Fruit fly (Drosophila melanogaster) whole organism, embryonic: ENCODE data around the gene Egfrap.

Source experiments
- Ada2b ChIP-seq: fragments of 200-800 bp; sonication (Bioruptor generic); IDR thresholded peaks from 2 replicates; pipeline ENCODE4 v1.3.6; 2022; ENCODE audit warnings: missing biosample characterization, missing genetic modification characterization
- Atf6 ChIP-seq: fragments of 200-800 bp; sonication (Bioruptor generic); IDR thresholded peaks from 2 replicates; pipeline ENCODE4 v1.3.6; 2022; ENCODE audit warnings: missing biosample characterization, missing genetic modification characterization
- CG11723 ChIP-seq: fragments of 200-800 bp; sonication (Bioruptor generic); optimal IDR thresholded peaks from 2 replicates; lab custom pipeline; 2017; ENCODE audit warnings: missing biosample characterization, mild to moderate bottlenecking, missing genetic modification characterization
- CG12104 ChIP-seq: fragments of 200-800 bp; sonication (Bioruptor generic); optimal IDR thresholded peaks from 3 replicates; lab custom pipeline; 2016; ENCODE audit warnings: missing biosample characterization, missing genetic modification characterization
- CG12391 ChIP-seq: fragments of 200-800 bp; sonication (Bioruptor generic); optimal IDR thresholded peaks from 3 replicates; lab custom pipeline; 2018; ENCODE audit warnings: missing biosample characterization, mild to moderate bottlenecking, missing genetic modification characterization, moderate library complexity
- CG12659 ChIP-seq: fragments of 200-800 bp; sonication (Bioruptor generic); optimal IDR thresholded peaks from 3 replicates; lab custom pipeline; 2017; ENCODE audit warnings: mild to moderate bottlenecking, missing biosample characterization, missing genetic modification reagents, missing genetic modification characterization
- CG13624 ChIP-seq: fragments of 200-800 bp; sonication (Bioruptor generic); optimal IDR thresholded peaks from 2 replicates; lab custom pipeline; 2016; ENCODE audit warnings: missing biosample characterization, missing genetic modification characterization
- CG14860 ChIP-seq: fragments of 200-800 bp; sonication (Bioruptor generic); IDR thresholded peaks from 3 replicates; pipeline ENCODE4 v1.3.6; 2022; ENCODE audit warnings: missing biosample characterization, missing genetic modification characterization; ENCODE audit not compliant: partially characterized antibody
- CG15696 ChIP-seq: fragments of 200-800 bp; sonication (Bioruptor generic); optimal IDR thresholded peaks from 2 replicates; lab custom pipeline; 2019; ENCODE audit warnings: missing biosample characterization, mild to moderate bottlenecking, missing genetic modification characterization, moderate library complexity
- CG17568 ChIP-seq: fragments of 200-800 bp; sonication (Bioruptor generic); optimal IDR thresholded peaks from 2 replicates; lab custom pipeline; 2018; ENCODE audit warnings: missing biosample characterization, mild to moderate bottlenecking, missing genetic modification characterization, moderate library complexity
- CG2199 ChIP-seq: fragments of 200-800 bp; sonication (Bioruptor generic); IDR thresholded peaks from 3 replicates; pipeline ENCODE4 v1.3.6; 2022; ENCODE audit warnings: missing biosample characterization, missing genetic modification characterization
- CG2678 ChIP-seq: fragments of 200-800 bp; sonication (Bioruptor generic); optimal IDR thresholded peaks from 3 replicates; lab custom pipeline; 2019; ENCODE audit warnings: missing biosample characterization, mild to moderate bottlenecking, missing genetic modification characterization, moderate library complexity
- CG3065 ChIP-seq: fragments of 200-800 bp; sonication (Bioruptor generic); optimal IDR thresholded peaks from 2 replicates; lab custom pipeline; 2016; ENCODE audit warnings: missing biosample characterization, missing genetic modification characterization
- CG31388 ChIP-seq: fragments of 200-800 bp; sonication (Bioruptor generic); optimal IDR thresholded peaks from 2 replicates; lab custom pipeline; 2016; ENCODE audit warnings: missing biosample characterization, missing genetic modification characterization
- CG33213 ChIP-seq: fragments of 200-800 bp; sonication (Bioruptor generic); optimal IDR thresholded peaks from 3 replicates; lab custom pipeline; 2016; ENCODE audit warnings: missing biosample characterization, missing genetic modification characterization
- CG4328 ChIP-seq: fragments of 200-800 bp; sonication (Bioruptor generic); optimal IDR thresholded peaks from 3 replicates; lab custom pipeline; 2017; ENCODE audit warnings: missing biosample characterization, missing genetic modification reagents, missing genetic modification characterization
- CG4617 ChIP-seq: fragments of 200-800 bp; sonication (Bioruptor generic); optimal IDR thresholded peaks from 3 replicates; lab custom pipeline; 2016; ENCODE audit warnings: missing biosample characterization, missing genetic modification characterization, borderline replicate concordance
- CG4707 ChIP-seq: fragments of 200-800 bp; sonication (Bioruptor generic); optimal IDR thresholded peaks from 2 replicates; lab custom pipeline; 2018; ENCODE audit warnings: missing biosample characterization, mild to moderate bottlenecking, missing genetic modification characterization, moderate library complexity
- CG5953 ChIP-seq: fragments of 200-800 bp; sonication (Bioruptor generic); IDR thresholded peaks from 2 replicates; pipeline ENCODE4 v1.3.6; 2022; ENCODE audit warnings: missing biosample characterization, missing genetic modification characterization
- CG6254 ChIP-seq: fragments of 200-800 bp; sonication (Bioruptor generic); optimal IDR thresholded peaks from 3 replicates; lab custom pipeline; 2017; ENCODE audit warnings: mild to moderate bottlenecking, missing biosample characterization, missing genetic modification reagents, missing genetic modification characterization
- CG7357 ChIP-seq: fragments of 200-800 bp; sonication (Bioruptor generic); IDR thresholded peaks from 3 replicates; pipeline ENCODE4 v1.3.6; 2022; ENCODE audit warnings: missing biosample characterization, missing genetic modification characterization
- CG7745 ChIP-seq: fragments of 200-800 bp; sonication (Bioruptor generic); optimal IDR thresholded peaks from 2 replicates; lab custom pipeline; 2018; ENCODE audit warnings: missing biosample characterization, mild to moderate bottlenecking, missing genetic modification characterization, moderate library complexity
- CG7786 ChIP-seq: fragments of 200-800 bp; sonication (Bioruptor generic); optimal IDR thresholded peaks from 2 replicates; lab custom pipeline; 2016; ENCODE audit warnings: missing biosample characterization, missing genetic modification characterization
- CG8359 ChIP-seq: fragments of 200-800 bp; sonication (Bioruptor generic); optimal IDR thresholded peaks from 2 replicates; lab custom pipeline; 2017; ENCODE audit warnings: missing biosample characterization, mild to moderate bottlenecking, missing genetic modification characterization, borderline replicate concordance
- CG8924 ChIP-seq: fragments of 200-800 bp; optimal IDR thresholded peaks from 3 replicates; lab custom pipeline; 2019; ENCODE audit warnings: missing biosample characterization, mild to moderate bottlenecking, missing genetic modification characterization, moderate library complexity
- Dek ChIP-seq: fragments of 200-800 bp; sonication (Bioruptor generic); optimal IDR thresholded peaks from 3 replicates; lab custom pipeline; 2019; ENCODE audit warnings: missing biosample characterization, mild to moderate bottlenecking, missing genetic modification characterization, moderate library complexity
- GATAe ChIP-seq: fragments of 200-800 bp; sonication (Bioruptor generic); conservative IDR thresholded peaks from 2 replicates; pipeline ENCODE4 v1.3.6; 2022; ENCODE audit warnings: missing biosample characterization, missing genetic modification characterization
- Gsc ChIP-seq: fragments of 200-800 bp; sonication (Bioruptor generic); IDR thresholded peaks from 2 replicates; pipeline ENCODE4 v1.3.6; 2022; ENCODE audit warnings: missing biosample characterization, missing genetic modification characterization
- Gug ChIP-seq: fragments of 200-800 bp; sonication (Bioruptor generic); IDR thresholded peaks from 4 replicates; pipeline ENCODE4 v1.3.6; 2022; ENCODE audit warnings: missing biosample characterization, missing genetic modification characterization
- Hmx ChIP-seq: fragments of 200-800 bp; sonication (Bioruptor generic); optimal IDR thresholded peaks from 2 replicates; lab custom pipeline; 2016; ENCODE audit warnings: missing biosample characterization, missing genetic modification characterization
- Max ChIP-seq: fragments of 200-800 bp; sonication (Bioruptor generic); optimal IDR thresholded peaks from 2 replicates; lab custom pipeline; 2016; ENCODE audit warnings: missing biosample characterization, mild to moderate bottlenecking, missing genetic modification characterization
- Med ChIP-seq: fragments of 200-800 bp; sonication (Bioruptor generic); peaks from one replicate; lab custom pipeline; 2016; ENCODE audit warnings: missing biosample characterization, missing genetic modification characterization, mild to moderate bottlenecking, inconsistent platforms, moderate library complexity
- NK7.1 ChIP-seq: fragments of 200-800 bp; sonication (Bioruptor generic); optimal IDR thresholded peaks from 3 replicates; lab custom pipeline; 2016; ENCODE audit warnings: missing biosample characterization, missing genetic modification characterization
- Nf-YC ChIP-seq: fragments of 200-800 bp; optimal IDR thresholded peaks from 3 replicates; lab custom pipeline; 2019; ENCODE audit warnings: missing biosample characterization, mild to moderate bottlenecking, missing genetic modification characterization, moderate library complexity
- Six4 ChIP-seq: fragments of 200-800 bp; sonication (Bioruptor generic); optimal IDR thresholded peaks from 2 replicates; lab custom pipeline; 2016; ENCODE audit warnings: missing biosample characterization, missing genetic modification characterization
- Sry-β ChIP-seq: fragments of 200-800 bp; sonication (Bioruptor generic); optimal IDR thresholded peaks from 2 replicates; lab custom pipeline; 2018; ENCODE audit warnings: missing biosample characterization, mild to moderate bottlenecking, missing genetic modification characterization, moderate library complexity
- Taf1 ChIP-seq: fragments of 200-800 bp; sonication (Bioruptor generic); IDR thresholded peaks from 2 replicates; pipeline ENCODE4 v1.3.6; 2022; ENCODE audit warnings: missing biosample characterization, missing genetic modification characterization
- al ChIP-seq: fragments of 200-800 bp; sonication (Bioruptor generic); IDR thresholded peaks from 2 replicates; pipeline ENCODE4 v1.3.6; 2022; ENCODE audit warnings: missing biosample characterization, missing genetic modification characterization
- ara ChIP-seq: fragments of 200-800 bp; sonication (Bioruptor generic); IDR thresholded peaks from 2 replicates; pipeline ENCODE4 v1.3.6; 2022; ENCODE audit warnings: missing biosample characterization, missing genetic modification characterization
- dan ChIP-seq: fragments of 200-800 bp; sonication (Bioruptor generic); IDR thresholded peaks from 2 replicates; pipeline ENCODE4 v1.3.6; 2022; ENCODE audit warnings: missing biosample characterization, missing genetic modification characterization
- dati ChIP-seq: fragments of 200-800 bp; sonication (Bioruptor generic); IDR thresholded peaks from 2 replicates; pipeline ENCODE4 v1.3.6; 2022; ENCODE audit warnings: missing biosample characterization, missing genetic modification characterization
- fd64A ChIP-seq: fragments of 200-800 bp; sonication (Bioruptor generic); optimal IDR thresholded peaks from 3 replicates; lab custom pipeline; 2018; ENCODE audit warnings: missing biosample characterization, mild to moderate bottlenecking, missing genetic modification characterization
- fru ChIP-seq: fragments of >200 bp; optimal IDR thresholded peaks from 2 replicates; lab custom pipeline; 2017
- lab ChIP-seq: fragments of 200-800 bp; sonication (Bioruptor generic); optimal IDR thresholded peaks from 3 replicates; lab custom pipeline; 2017; ENCODE audit warnings: missing biosample characterization, missing genetic modification characterization, mild to moderate bottlenecking, moderate library complexity, missing genetic modification reagents
- nerfin-1 ChIP-seq: fragments of 200-800 bp; sonication (Bioruptor generic); optimal IDR thresholded peaks from 3 replicates; lab custom pipeline; 2019; ENCODE audit warnings: missing biosample characterization, mild to moderate bottlenecking, missing genetic modification characterization, moderate library complexity
- psq ChIP-seq: fragments of 200-800 bp; sonication (Bioruptor generic); optimal IDR thresholded peaks from 2 replicates; lab custom pipeline; 2017; ENCODE audit warnings: missing biosample characterization, missing genetic modification characterization
- sim ChIP-seq: fragments of 200-800 bp; sonication (Bioruptor generic); IDR thresholded peaks from 2 replicates; pipeline ENCODE4 v1.3.6; 2022; ENCODE audit warnings: missing biosample characterization, missing genetic modification characterization
- tll ChIP-seq, 2 experiments: fragments of 200-800 bp in 1 of 2; fragments of >200 bp in 1 of 2; sonication (Bioruptor generic) in 1 of 2; optimal IDR thresholded peaks; 2 replicates each; lab custom pipeline; 2017 to 2019; ENCODE audit warnings: missing biosample characterization in 2 of 2, missing genetic modification characterization in 2 of 2, mild to moderate bottlenecking in 1 of 2, moderate library complexity in 1 of 2
- zfh2 ChIP-seq: fragments of 200-800 bp; sonication (Bioruptor generic); optimal IDR thresholded peaks from 2 replicates; lab custom pipeline; 2016; ENCODE audit warnings: missing biosample characterization, missing genetic modification characterization

Gene Egfrap

DNA sequence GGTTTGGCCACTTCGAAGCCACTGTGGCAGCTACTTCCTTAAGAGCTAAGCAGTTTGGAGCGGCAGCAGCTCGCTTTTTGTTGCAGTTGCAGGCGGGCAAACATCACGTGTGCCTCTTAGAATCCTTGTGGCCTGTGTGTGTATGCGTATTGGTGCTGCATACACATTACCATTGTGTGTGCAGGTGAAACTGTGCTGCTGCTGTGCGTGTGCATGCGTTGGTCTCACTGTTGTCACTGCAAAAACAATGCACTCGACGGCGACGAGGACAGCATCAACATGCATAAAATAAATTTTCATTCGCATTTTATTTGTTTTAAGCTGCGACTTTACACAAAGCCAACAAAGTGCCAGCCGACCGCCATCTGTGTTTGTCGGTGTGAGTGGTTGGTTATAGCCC, 42.5 kb upstream of the Egfrap start (continued):
- peak; percentile 60 for TF ChIP-seq Med (GFP tag; lab: Kevin White, UChicago)
- peak in 1 of 2 experiments; percentile 17 for TF ChIP-seq tll (GFP tag; optimal IDR thresholded peaks at IDR 0.05; lab: Kevin White, UChicago)
- TF ChIP-seq CG2199 (GFP tag; lab: Robert Waterston, UW) = peak; percentile 28; the same call in 1 of the 3 replicates
- TF ChIP-seq CG7786 (GFP tag; lab: Kevin White, UChicago) = no peak
- no peak for TF ChIP-seq sim (GFP tag; lab: Robert Waterston, UW)
- peak; percentile 17 for TF ChIP-seq CG15696 (tag; lab: Kevin White, UChicago)
- TF ChIP-seq Dek (tag; lab: Kevin White, UChicago) = no peak
- TF ChIP-seq zfh2 (GFP tag; lab: Kevin White, UChicago) = no peak

DNA sequence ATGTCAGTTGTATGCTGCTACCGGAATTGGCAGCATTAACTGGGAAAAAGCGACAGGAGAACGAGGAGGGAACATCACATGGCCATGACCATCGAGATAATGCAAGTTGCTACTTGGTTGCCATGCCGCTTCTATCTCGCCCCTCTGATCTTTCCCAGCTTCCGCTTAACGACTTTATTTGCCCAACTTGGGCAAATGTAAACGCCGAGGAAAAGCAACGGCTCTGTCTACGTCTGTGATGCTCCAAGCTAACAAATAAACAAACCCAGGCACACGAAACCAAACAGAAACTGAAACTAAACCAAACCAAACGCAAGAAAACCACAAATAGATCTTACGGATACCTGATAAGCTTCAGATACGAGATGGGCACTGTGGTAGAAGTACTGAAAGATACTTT, 41.8 kb upstream of the Egfrap start:
- TF ChIP-seq Max (GFP tag; lab: Kevin White, UChicago) (no peak), CG7357 (GFP tag; lab: Robert Waterston, UW) (no peak), NK7.1 (GFP tag; lab: Kevin White, UChicago) (no peak), psq (no peak), CG2678 (tag; lab: Kevin White, UChicago) (peak; percentile 15), Gug (no peak), CG4617 (GFP tag; lab: Kevin White, UChicago) (no peak), CG31388 (GFP tag; lab: Kevin White, UChicago) (no peak), dan (no peak), CG12659 (GFP tag; lab: Kevin White, UChicago) (no peak), tll (GFP tag; optimal IDR thresholded peaks at IDR 0.05; lab: Kevin White, UChicago) (no peak), Ada2b (GFP tag; lab: Robert Waterston, UW) (no peak), CG5953 (GFP tag; lab: Robert Waterston, UW) (no peak), CG14860 (GFP tag; lab: Robert Waterston, UW) (no peak), fd64A (GFP tag; lab: Kevin White, UChicago) (peak; percentile 17), lab (GFP tag; lab: Kevin White, UChicago) (no peak), fru (lab: Kevin White, UChicago) (no peak), CG12391 (tag; lab: Kevin White, UChicago) (no peak), ara (GFP tag; lab: Robert Waterston, UW) (0 out of 2 replicates have a peak, but pooled peaks have one; percentile 38), CG8924 (tag; lab: Kevin White, UChicago) (no peak), Hmx (GFP tag; lab: Kevin White, UChicago) (no peak), CG17568 (GFP tag; lab: Kevin White, UChicago) (peak; percentile 29), CG3065 (GFP tag; lab: Kevin White, UChicago) (no peak), CG8359 (peak; percentile 29), Taf1 (GFP tag; lab: Robert Waterston, UW) (no peak), CG15696 (tag; lab: Kevin White, UChicago) (peak; percentile 3), CG6254 (GFP tag; lab: Kevin White, UChicago) (no peak), Atf6 (GFP tag; lab: Robert Waterston, UW) (no peak), CG33213 (GFP tag; lab: Kevin White, UChicago) (no peak), GATAe (GFP tag; lab: Robert Waterston, UW) (no peak), Nf-YC (tag; lab: Kevin White, UChicago) (no peak), dati (GFP tag; lab: Robert Waterston, UW) (no peak), nerfin-1 (peak; percentile 14), CG12104 (GFP tag; lab: Kevin White, UChicago) (no peak), CG4328 (GFP tag; lab: Kevin White, UChicago) (no peak), CG11723 (no peak), Sry-β (no peak), CG2199 (GFP tag; lab: Robert Waterston, UW) (no peak), CG13624 (GFP tag; lab: Kevin White, UChicago) (no peak), CG7745 (no peak), al (GFP tag; lab: Robert Waterston, UW) (no peak), Gsc (GFP tag; lab: Robert Waterston, UW) (no peak), Six4 (GFP tag; lab: Kevin White, UChicago) (no peak), CG4707 (peak; percentile 11)
